Fruit fly (Drosophila melanogaster): ENCODE results near the gene CG1637.

- TF ChIP-seq Sin3A (optimal IDR thresholded peaks at IDR 0.05) (no peak), h (optimal IDR thresholded peaks at IDR 0.05) (no peak), ttk (optimal IDR thresholded peaks at IDR 0.05) (no peak), psq (optimal IDR thresholded peaks at IDR 0.05) (no peak)
Observed at dm6 chrX:10921665-10922064, 44.0 kb upstream of the CG1637 start.
